Worm (Caenorhabditis elegans) whole organism, L2 larva: ENCODE measurements around the gene F20H11.4.
A peak's percentile ranks its signal among the peaks of the same experiment; 100 is the strongest.

Experiments
- C34F6.9 ChIP-seq: fragments of 150-350 bp; optimal IDR thresholded peaks from 2 replicates; lab custom pipeline; 2014; ENCODE audit warnings: missing biosample characterization, missing genetic modification characterization
- F13H6.1 ChIP-seq: sonication (generic microtip); optimal IDR thresholded peaks from 2 replicates; lab custom pipeline; 2016; ENCODE audit warnings: missing genetic modification characterization, missing compliant biosample characterization
- R02D3.7 ChIP-seq: fragments of 150-350 bp; optimal IDR thresholded peaks from 2 replicates; lab custom pipeline; 2014; ENCODE audit warnings: missing biosample characterization, missing genetic modification characterization
- Y55F3AM.14 ChIP-seq: fragments of 200-800 bp; sonication (Bioruptor generic); optimal IDR thresholded peaks from 2 replicates; lab custom pipeline; 2018; ENCODE audit warnings: mild to moderate bottlenecking, missing genetic modification characterization, missing compliant biosample characterization
- ZK546.5 ChIP-seq: sonication (generic microtip); optimal IDR thresholded peaks from 2 replicates; lab custom pipeline; 2017; ENCODE audit warnings: missing biosample characterization, missing genetic modification characterization
- alr-1 ChIP-seq: fragments of 150-350 bp; optimal IDR thresholded peaks from 2 replicates; lab custom pipeline; 2014; ENCODE audit warnings: missing biosample characterization, missing genetic modification characterization
- aly-2 ChIP-seq: fragments of 150-350 bp; optimal IDR thresholded peaks from 2 replicates; lab custom pipeline; 2014; ENCODE audit warnings: missing biosample characterization, missing genetic modification characterization
- ama-1 ChIP-seq: fragments of 150-350 bp; optimal IDR thresholded peaks from 2 replicates; lab custom pipeline; 2018; ENCODE audit warnings: inconsistent platforms
- ceh-16 ChIP-seq: fragments of 150-350 bp; optimal IDR thresholded peaks from 2 replicates; lab custom pipeline; 2014; ENCODE audit warnings: missing biosample characterization, missing genetic modification characterization
- ceh-82 ChIP-seq: fragments of 150-350 bp; optimal IDR thresholded peaks from 2 replicates; lab custom pipeline; 2014; ENCODE audit warnings: missing biosample characterization, missing genetic modification characterization
- crh-2 ChIP-seq: sonication (generic microtip); optimal IDR thresholded peaks from 2 replicates; lab custom pipeline; 2017; ENCODE audit warnings: missing biosample characterization, missing genetic modification characterization
- dmd-4 ChIP-seq: sonication (generic microtip); optimal IDR thresholded peaks from 2 replicates; lab custom pipeline; 2017; ENCODE audit warnings: missing biosample characterization, missing genetic modification characterization
- egl-27 ChIP-seq: sonication (generic microtip); optimal IDR thresholded peaks from 3 replicates; lab custom pipeline; 2017; ENCODE audit warnings: missing biosample characterization, missing genetic modification reagents, missing genetic modification characterization
- elt-3 ChIP-seq: sonication (generic microtip); optimal IDR thresholded peaks from 2 replicates; lab custom pipeline; 2017; ENCODE audit warnings: missing biosample characterization, missing genetic modification characterization
- fos-1 ChIP-seq: fragments of 150-350 bp; optimal IDR thresholded peaks from 2 replicates; lab custom pipeline; 2014; ENCODE audit warnings: missing biosample characterization, missing genetic modification characterization
- lin-11 ChIP-seq: fragments of 150-350 bp; sonication (generic microtip); optimal IDR thresholded peaks from 2 replicates; lab custom pipeline; 2014; ENCODE audit warnings: missing biosample characterization, missing genetic modification characterization, inconsistent platforms, mixed read lengths
- lin-13 ChIP-seq: fragments of 150-350 bp; optimal IDR thresholded peaks from 2 replicates; lab custom pipeline; 2014; ENCODE audit warnings: missing biosample characterization, missing genetic modification reagents, missing genetic modification characterization
- lsy-2 ChIP-seq, 2 experiments: fragments of 150-350 bp in 1 of 2; sonication (generic microtip) in 1 of 2; optimal IDR thresholded peaks; 2 replicates each; lab custom pipeline; 2014 to 2017; ENCODE audit warnings: missing biosample characterization in 2 of 2, missing genetic modification characterization in 2 of 2
- mab-5 ChIP-seq: fragments of 150-350 bp; optimal IDR thresholded peaks from 2 replicates; lab custom pipeline; 2014; ENCODE audit warnings: missing biosample characterization, missing genetic modification characterization
- mdl-1 ChIP-seq, 2 experiments: fragments of 150-350 bp in 1 of 2; sonication (generic microtip) in 1 of 2; optimal IDR thresholded peaks; 2 replicates each; lab custom pipeline; 2017; ENCODE audit warnings: missing biosample characterization in 2 of 2, missing genetic modification characterization in 2 of 2
- nhr-10 ChIP-seq: sonication (generic microtip); optimal IDR thresholded peaks from 2 replicates; lab custom pipeline; 2017; ENCODE audit warnings: missing biosample characterization, missing genetic modification characterization
- nhr-129 ChIP-seq: fragments of 150-350 bp; optimal IDR thresholded peaks from 2 replicates; lab custom pipeline; 2014; ENCODE audit warnings: missing biosample characterization, missing genetic modification characterization
- nhr-21 ChIP-seq: fragments of 150-350 bp; optimal IDR thresholded peaks from 2 replicates; lab custom pipeline; 2014; ENCODE audit warnings: missing biosample characterization, missing genetic modification characterization
- nhr-25 ChIP-seq: fragments of 150-350 bp; sonication (generic microtip); optimal IDR thresholded peaks from 3 replicates; lab custom pipeline; 2014; ENCODE audit warnings: missing biosample characterization, missing genetic modification characterization
- nhr-77 ChIP-seq: fragments of 150-350 bp; optimal IDR thresholded peaks from 2 replicates; lab custom pipeline; 2014; ENCODE audit warnings: missing biosample characterization, missing genetic modification characterization
- sem-4 ChIP-seq: fragments of 150-350 bp; optimal IDR thresholded peaks from 2 replicates; lab custom pipeline; 2014; ENCODE audit warnings: missing biosample characterization, missing genetic modification reagents, missing genetic modification characterization
- skn-1 ChIP-seq: sonication (generic microtip); optimal IDR thresholded peaks from 2 replicates; lab custom pipeline; 2017; ENCODE audit warnings: missing biosample characterization, missing genetic modification characterization
- sma-9 ChIP-seq, 2 experiments: fragments of 150-350 bp in 1 of 2; sonication (generic microtip) in 1 of 2; optimal IDR thresholded peaks; 2 replicates each; lab custom pipeline; 2014 to 2016; ENCODE audit warnings: missing genetic modification characterization in 2 of 2, mild to moderate bottlenecking in 1 of 2, missing biosample characterization in 1 of 2, missing compliant biosample characterization in 1 of 2, missing genetic modification reagents in 1 of 2, moderate library complexity in 1 of 2
- unc-39 ChIP-seq: fragments of 150-350 bp; optimal IDR thresholded peaks from 2 replicates; lab custom pipeline; 2014; ENCODE audit warnings: missing biosample characterization, missing genetic modification characterization
- unc-62 ChIP-seq: fragments of 150-350 bp; optimal IDR thresholded peaks from 2 replicates; lab custom pipeline; 2014; ENCODE audit warnings: missing biosample characterization, missing genetic modification reagents, missing genetic modification characterization
- zag-1 ChIP-seq: fragments of 150-350 bp; optimal IDR thresholded peaks from 2 replicates; lab custom pipeline; 2014; ENCODE audit warnings: missing biosample characterization, missing genetic modification characterization
- ztf-1 ChIP-seq: fragments of 200-800 bp; sonication (Bioruptor generic); conservative IDR thresholded peaks from 2 replicates; pipeline ENCODE4 v1.3.6; 2022; ENCODE audit warnings: missing genetic modification characterization, missing compliant biosample characterization
- ztf-11 ChIP-seq: sonication (generic microtip); optimal IDR thresholded peaks from 2 replicates; lab custom pipeline; 2017; ENCODE audit warnings: missing biosample characterization, missing genetic modification characterization
- ztf-4 ChIP-seq: fragments of 150-350 bp; optimal IDR thresholded peaks from 2 replicates; lab custom pipeline; 2014; ENCODE audit warnings: missing biosample characterization, missing genetic modification characterization

The F20H11.4 gene

ce11 chrIII:6639028-6639427, 30.6 kb downstream of the F20H11.4 start:
- TF ChIP-seq elt-3 (tag; lab: Kevin White, UChicago) (no peak), nhr-129 (peak; percentile 4)

ce11 chrIII:6645305-6645704, 36.9 kb downstream of the F20H11.4 start:
- TF ChIP-seq elt-3 (tag; lab: Kevin White, UChicago) (no peak), nhr-25 (tag; lab: Kevin White, UChicago) (no peak), unc-62 (GFP tag; lab: Kevin White, UChicago) (no peak), R02D3.7 (tag; lab: Kevin White, UChicago) (no peak), ztf-4 (tag; lab: Kevin White, UChicago) (no peak), nhr-77 (no peak), unc-39 (no peak)

ce11 chrIII:6646898-6647297, 38.5 kb downstream of the F20H11.4 start:
- TF ChIP-seq lsy-2 (tag; optimal IDR thresholded peaks at IDR 0.05; lab: Kevin White, UChicago) (peak in 1 of 2 experiments; percentile 4), fos-1 (tag; lab: Kevin White, UChicago) (no peak), C34F6.9 (peak; percentile 44), sma-9 (GFP tag; optimal IDR thresholded peaks at IDR 0.05; lab: Kevin White, UChicago) (peak; percentile 21), sma-9 (tag; optimal IDR thresholded peaks at IDR 0.05; lab: Kevin White, UChicago) (no peak), skn-1 (tag; lab: Kevin White, UChicago) (no peak)
- TF ChIP-seq, all 48 proteins: peak for 3

- TF ChIP-seq mdl-1 (tag; optimal IDR thresholded peaks at IDR 0.05; lab: Kevin White, UChicago) (no peak), ceh-82 (no peak), egl-27 (tag; lab: Kevin White, UChicago) (no peak), Y55F3AM.14 (GFP tag; lab: Kevin White, UChicago) (no peak), lin-11 (tag; lab: Kevin White, UChicago) (no peak), ZK546.5 (no peak)
- TF ChIP-seq, all 48 proteins: peak for 0
Observed at ce11 chrIII:6647568-6647967, 39.1 kb downstream of the F20H11.4 start.

ce11 chrIII:6651983-6652382, 43.6 kb downstream of the F20H11.4 start, which contains the start of gene pdfr-1:
pdfr-1 (minus strand) TSS chrIII:6652083.
- no peak for TF ChIP-seq ztf-1 (GFP tag; lab: Robert Waterston, UW)
- TF ChIP-seq nhr-25 (tag; lab: Kevin White, UChicago), result no peak
- TF ChIP-seq skn-1 (tag; lab: Kevin White, UChicago), result no peak
- peak in 1 of 2 experiments; percentile 6 for TF ChIP-seq lsy-2 (tag; optimal IDR thresholded peaks at IDR 0.05; lab: Kevin White, UChicago)
- no peak for TF ChIP-seq elt-3 (tag; lab: Kevin White, UChicago)
- no peak for TF ChIP-seq sem-4 (tag; lab: Kevin White, UChicago)
- TF ChIP-seq crh-2 (tag; lab: Kevin White, UChicago), result no peak
- TF ChIP-seq F13H6.1 (tag; lab: Kevin White, UChicago), result no peak
- TF ChIP-seq C34F6.9, result peak; percentile 2
- TF ChIP-seq, all 48 proteins: peak for 2

ce11 chrIII:6653932-6654331, 45.5 kb downstream of the F20H11.4 start:
- TF ChIP-seq skn-1 (tag; lab: Kevin White, UChicago), result no peak
- no peak for TF ChIP-seq alr-1 (tag; lab: Kevin White, UChicago)
- no peak for TF ChIP-seq F13H6.1 (tag; lab: Kevin White, UChicago)
- no peak for TF ChIP-seq ceh-16 (tag; lab: Kevin White, UChicago)
- TF ChIP-seq lin-11 (tag; lab: Kevin White, UChicago), result no peak
- TF ChIP-seq zag-1 (tag; lab: Kevin White, UChicago), result no peak
- no peak for TF ChIP-seq lsy-2 (tag; optimal IDR thresholded peaks at IDR 0.05; lab: Kevin White, UChicago)
- no peak for TF ChIP-seq sma-9 (GFP tag; optimal IDR thresholded peaks at IDR 0.05; lab: Kevin White, UChicago)
- TF ChIP-seq sma-9 (tag; optimal IDR thresholded peaks at IDR 0.05; lab: Kevin White, UChicago), result no peak
- TF ChIP-seq dmd-4, result no peak
- TF ChIP-seq mab-5, result no peak
- TF ChIP-seq ceh-82, result no peak
- no peak for TF ChIP-seq nhr-10 (tag; lab: Kevin White, UChicago)
- TF ChIP-seq ama-1, result no peak
- no peak for TF ChIP-seq ztf-1 (GFP tag; lab: Robert Waterston, UW)
- TF ChIP-seq nhr-21 (tag; lab: Kevin White, UChicago), result no peak
- TF ChIP-seq ztf-11, result no peak
- no peak for TF ChIP-seq lin-13
- no peak for TF ChIP-seq ztf-4 (tag; lab: Kevin White, UChicago)
- no peak for TF ChIP-seq aly-2 (tag; lab: Kevin White, UChicago)
